Worm (Caenorhabditis elegans) whole organism, L2 larva: ENCODE results near the gene srh-127.

ENCODE experiments used
- R02D3.7 ChIP-seq: fragments of 150-350 bp; optimal IDR thresholded peaks from 2 replicates; lab custom pipeline; 2014; ENCODE audit warnings: missing biosample characterization, missing genetic modification characterization
- ZK546.5 ChIP-seq: sonication (generic microtip); optimal IDR thresholded peaks from 2 replicates; lab custom pipeline; 2017; ENCODE audit warnings: missing biosample characterization, missing genetic modification characterization
- alr-1 ChIP-seq: fragments of 150-350 bp; optimal IDR thresholded peaks from 2 replicates; lab custom pipeline; 2014; ENCODE audit warnings: missing biosample characterization, missing genetic modification characterization
- ama-1 ChIP-seq: fragments of 150-350 bp; optimal IDR thresholded peaks from 2 replicates; lab custom pipeline; 2018; ENCODE audit warnings: inconsistent platforms
- gmeb-1 ChIP-seq: fragments of 150-350 bp; optimal IDR thresholded peaks from 2 replicates; lab custom pipeline; 2014; ENCODE audit warnings: missing biosample characterization, missing genetic modification characterization
- nhr-11 ChIP-seq: fragments of 150-350 bp; optimal IDR thresholded peaks from 2 replicates; lab custom pipeline; 2014; ENCODE audit warnings: missing biosample characterization, missing genetic modification characterization
- skn-1 ChIP-seq: sonication (generic microtip); optimal IDR thresholded peaks from 2 replicates; lab custom pipeline; 2017; ENCODE audit warnings: missing biosample characterization, missing genetic modification characterization
- unc-62 ChIP-seq: fragments of 150-350 bp; optimal IDR thresholded peaks from 2 replicates; lab custom pipeline; 2014; ENCODE audit warnings: missing biosample characterization, missing genetic modification reagents, missing genetic modification characterization
- zag-1 ChIP-seq: fragments of 150-350 bp; optimal IDR thresholded peaks from 2 replicates; lab custom pipeline; 2014; ENCODE audit warnings: missing biosample characterization, missing genetic modification characterization

ce11 chrV:2861505-2861904, 31.6 kb upstream of the srh-127 start, which contains the start of gene srh-270:
- TF ChIP-seq zag-1 (tag; lab: Kevin White, UChicago) (no peak), gmeb-1 (tag; lab: Kevin White, UChicago) (no peak), ZK546.5 (no peak), unc-62 (GFP tag; lab: Kevin White, UChicago) (no peak), alr-1 (tag; lab: Kevin White, UChicago) (no peak), skn-1 (tag; lab: Kevin White, UChicago) (no peak), R02D3.7 (tag; lab: Kevin White, UChicago) (no peak), nhr-11 (tag; lab: Kevin White, UChicago) (no peak), ama-1 (lab: Kevin White, UChicago) (no peak)
